Fruit fly (Drosophila melanogaster) whole organism: ENCODE results near the gene Gr77a.

ENCODE experiments used
- CG8478 ChIP-seq: fragments of >200 bp; optimal IDR thresholded peaks from 2 replicates; lab custom pipeline; 2018; ENCODE audit warnings: inconsistent platforms
- Dll ChIP-seq: fragments of >200 bp; optimal IDR thresholded peaks from 2 replicates; lab custom pipeline; 2017
- EcR ChIP-seq, 2 experiments: fragments of >200 bp; optimal IDR thresholded peaks; 2 replicates each; lab custom pipeline; 2017; ENCODE audit warnings: missing biosample characterization in 2 of 2, missing genetic modification characterization in 2 of 2, missing genetic modification reagents in 2 of 2
- pan ChIP-seq: fragments of >200 bp; optimal IDR thresholded peaks from 2 replicates; lab custom pipeline; 2017
- psq ChIP-seq: fragments of >200 bp; optimal IDR thresholded peaks from 2 replicates; lab custom pipeline; 2017

- TF ChIP-seq psq (lab: Kevin White, UChicago) (no peak), Dll (lab: Kevin White, UChicago) (no peak), EcR (GFP tag; optimal IDR thresholded peaks at IDR 0.05; lab: Kevin White, UChicago) (no peak), CG8478 (no peak), pan (lab: Kevin White, UChicago) (no peak)
These were observed 6.7 kb downstream of the Gr77a start for dm6 chr3L:20732492-20732891.
